Worm (Caenorhabditis elegans) whole organism, mixed stage, embryonic: Measurements from ENCODE around the gene ceh-83.

Experiments used
- M03D4.4 ChIP-seq: sonication (generic microtip); optimal IDR thresholded peaks from 2 replicates; lab custom pipeline; 2017; ENCODE audit warnings: mild to moderate bottlenecking, missing genetic modification characterization, missing compliant biosample characterization
- bed-3 ChIP-seq: fragments of 200-800 bp; sonication (Bioruptor generic); optimal IDR thresholded peaks from 3 replicates; lab custom pipeline; 2018; ENCODE audit warnings: mild to moderate bottlenecking, missing genetic modification characterization, moderate library complexity, missing compliant biosample characterization
- blmp-1 ChIP-seq: fragments of 150-350 bp; optimal IDR thresholded peaks from 2 replicates; lab custom pipeline; 2014; ENCODE audit warnings: missing biosample characterization, missing genetic modification characterization
- ceh-39 ChIP-seq: fragments of 150-350 bp; optimal IDR thresholded peaks from 2 replicates; lab custom pipeline; 2014; ENCODE audit warnings: missing biosample characterization, missing genetic modification characterization
- ceh-43 ChIP-seq: fragments of 200-800 bp; sonication (Bioruptor generic); optimal IDR thresholded peaks from 2 replicates; lab custom pipeline; 2018; ENCODE audit warnings: mild to moderate bottlenecking, missing genetic modification characterization, moderate library complexity, missing compliant biosample characterization
- ceh-83 ChIP-seq: fragments of 200-800 bp; sonication (Bioruptor generic); optimal IDR thresholded peaks from 2 replicates; lab custom pipeline; 2018; ENCODE audit warnings: mild to moderate bottlenecking, missing genetic modification characterization, missing compliant biosample characterization
- ces-1 ChIP-seq: fragments of 150-350 bp; optimal IDR thresholded peaks from 2 replicates; lab custom pipeline; 2014; ENCODE audit warnings: missing biosample characterization, missing genetic modification reagents, missing genetic modification characterization
- cnd-1 ChIP-seq: fragments of 200-800 bp; sonication (Bioruptor generic); optimal IDR thresholded peaks from 2 replicates; lab custom pipeline; 2018; ENCODE audit warnings: mild to moderate bottlenecking, missing genetic modification characterization, missing compliant biosample characterization
- drap-1 ChIP-seq: fragments of 200-800 bp; sonication (Bioruptor generic); optimal IDR thresholded peaks from 3 replicates; lab custom pipeline; 2018; ENCODE audit warnings: mild to moderate bottlenecking, missing genetic modification characterization, missing compliant biosample characterization
- elt-1 ChIP-seq: sonication (generic microtip); optimal IDR thresholded peaks from 2 replicates; lab custom pipeline; 2017; ENCODE audit warnings: missing genetic modification characterization, mild to moderate bottlenecking, missing compliant biosample characterization, antibody characterized with exemption, moderate library complexity, borderline replicate concordance; ENCODE audit not compliant: insufficient read depth
- elt-3 ChIP-seq: fragments of 150-350 bp; optimal IDR thresholded peaks from 2 replicates; lab custom pipeline; 2014; ENCODE audit warnings: missing biosample characterization, missing genetic modification characterization
- hlh-1 ChIP-seq: fragments of 150-350 bp; optimal IDR thresholded peaks from 2 replicates; lab custom pipeline; 2014; ENCODE audit warnings: missing biosample characterization, missing genetic modification reagents, missing genetic modification characterization
- lin-13 ChIP-seq: fragments of 150-350 bp; optimal IDR thresholded peaks from 2 replicates; lab custom pipeline; 2014; ENCODE audit warnings: missing biosample characterization, missing genetic modification characterization
- lin-32 ChIP-seq: fragments of 200-800 bp; sonication (Bioruptor generic); optimal IDR thresholded peaks from 2 replicates; lab custom pipeline; 2018; ENCODE audit warnings: mild to moderate bottlenecking, missing genetic modification characterization, missing compliant biosample characterization
- lsy-2 ChIP-seq: fragments of 150-350 bp; optimal IDR thresholded peaks from 2 replicates; lab custom pipeline; 2014; ENCODE audit warnings: missing biosample characterization, missing genetic modification characterization
- mab-5 ChIP-seq: fragments of 150-350 bp; optimal IDR thresholded peaks from 2 replicates; lab custom pipeline; 2014; ENCODE audit warnings: missing biosample characterization, missing genetic modification characterization
- mls-2 ChIP-seq: sonication (generic microtip); optimal IDR thresholded peaks from 2 replicates; lab custom pipeline; 2016; ENCODE audit warnings: mild to moderate bottlenecking, missing genetic modification characterization, moderate library complexity, missing compliant biosample characterization
- nhr-2 ChIP-seq: fragments of 150-350 bp; optimal IDR thresholded peaks from 2 replicates; lab custom pipeline; 2014; ENCODE audit warnings: missing biosample characterization, missing genetic modification characterization
- nhr-237 ChIP-seq: fragments of 150-350 bp; optimal IDR thresholded peaks from 2 replicates; lab custom pipeline; 2014; ENCODE audit warnings: missing biosample characterization, missing genetic modification characterization
- nhr-28 ChIP-seq: fragments of 150-350 bp; optimal IDR thresholded peaks from 2 replicates; lab custom pipeline; 2014; ENCODE audit warnings: missing biosample characterization, missing genetic modification characterization
- nhr-76 ChIP-seq: sonication (generic microtip); optimal IDR thresholded peaks from 2 replicates; lab custom pipeline; 2017; ENCODE audit warnings: missing biosample characterization, missing genetic modification characterization
- pha-4 ChIP-seq: fragments of 150-350 bp; optimal IDR thresholded peaks from 2 replicates; lab custom pipeline; 2018; ENCODE audit warnings: missing biosample characterization, missing genetic modification reagents, missing genetic modification characterization
- snpc-4 ChIP-seq: fragments of 150-350 bp; optimal IDR thresholded peaks from 2 replicates; lab custom pipeline; 2014; ENCODE audit warnings: missing biosample characterization, missing genetic modification characterization
- sptf-1 ChIP-seq: sonication (generic microtip); optimal IDR thresholded peaks from 2 replicates; lab custom pipeline; 2017; ENCODE audit warnings: mild to moderate bottlenecking, missing genetic modification characterization, moderate library complexity, missing compliant biosample characterization
- tbx-8 ChIP-seq: fragments of 200-800 bp; sonication (Bioruptor generic); optimal IDR thresholded peaks from 2 replicates; lab custom pipeline; 2018; ENCODE audit warnings: mild to moderate bottlenecking, missing genetic modification characterization, moderate library complexity, missing compliant biosample characterization
- unc-120 ChIP-seq: sonication (generic microtip); optimal IDR thresholded peaks from 2 replicates; lab custom pipeline; 2017; ENCODE audit warnings: missing genetic modification characterization, missing compliant biosample characterization; ENCODE audit not compliant: poor library complexity, severe bottlenecking
- unc-39 ChIP-seq: fragments of 150-350 bp; optimal IDR thresholded peaks from 2 replicates; lab custom pipeline; 2014; ENCODE audit warnings: missing biosample characterization, missing genetic modification characterization
- zip-8 ChIP-seq: fragments of 150-350 bp; optimal IDR thresholded peaks from 2 replicates; lab custom pipeline; 2014; ENCODE audit warnings: missing biosample characterization, missing genetic modification characterization
- ztf-11 ChIP-seq: fragments of 150-350 bp; optimal IDR thresholded peaks from 2 replicates; lab custom pipeline; 2014; ENCODE audit warnings: missing biosample characterization, missing genetic modification characterization

ceh-83 gene

DNA sequence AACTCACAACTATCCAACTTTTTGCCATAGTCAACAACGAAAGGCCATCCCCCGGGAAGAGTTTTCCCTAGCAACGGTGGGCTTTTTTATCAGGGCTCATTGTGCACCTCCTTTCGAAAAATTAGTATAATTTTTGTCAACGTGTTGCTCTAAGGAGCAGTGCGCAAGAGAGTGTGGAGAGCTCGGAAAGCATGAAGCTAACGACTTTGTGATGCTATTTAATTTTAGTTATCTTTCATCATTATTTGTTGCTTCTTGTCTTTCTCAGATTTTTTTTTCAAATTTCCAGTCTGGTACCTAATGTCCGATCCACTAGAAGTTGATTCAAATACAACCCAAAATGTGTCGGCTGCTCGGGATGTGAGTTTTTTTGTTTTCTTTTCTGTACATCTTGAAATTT lies 6.2 kb downstream of the ceh-83 start, which contains the start of gene ceh-81:
Gene ceh-81 (plus strand): TSS at position 301 of the 400 bp plus-strand sequence.
- TF ChIP-seq zip-8 (tag; lab: Kevin White, UChicago), result no peak
- no peak for TF ChIP-seq snpc-4 (tag; lab: Kevin White, UChicago)
- TF ChIP-seq pha-4 (tag; lab: Kevin White, UChicago), result no peak
- TF ChIP-seq ceh-39, result no peak
- TF ChIP-seq ztf-11 (tag; lab: Kevin White, UChicago), result no peak
- TF ChIP-seq nhr-2 (tag; lab: Kevin White, UChicago), result no peak
- no peak for TF ChIP-seq unc-120 (tag; lab: Kevin White, UChicago)

DNA sequence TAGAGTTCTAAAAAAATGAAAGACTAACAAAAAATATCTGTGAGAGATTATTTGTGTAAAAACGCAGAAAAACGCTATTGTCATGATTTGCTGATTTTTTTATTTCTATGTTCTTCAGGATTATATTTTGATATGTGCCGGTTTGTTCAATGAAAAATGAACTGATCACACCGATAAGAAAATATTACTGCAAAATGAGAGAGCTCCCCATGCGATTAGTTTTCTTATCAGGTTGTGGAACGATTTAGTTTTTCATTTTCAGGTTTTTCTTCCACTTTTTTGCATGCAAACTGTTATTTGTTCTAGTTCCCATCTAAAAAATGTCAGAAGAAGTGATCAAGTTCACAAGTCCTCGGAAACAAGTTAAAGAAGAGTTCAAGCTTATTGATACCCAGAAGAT lies 8.1 kb downstream of the ceh-83 start, which contains the start of gene btb-9:
Gene btb-9 (plus strand): TSS at position 254 of the 400 bp plus-strand sequence.
- TF ChIP-seq ces-1 (GFP tag; lab: Kevin White, UChicago), result no peak
- TF ChIP-seq snpc-4 (tag; lab: Kevin White, UChicago), result no peak
- no peak for TF ChIP-seq pha-4 (tag; lab: Kevin White, UChicago)
- no peak for TF ChIP-seq lin-13 (tag; lab: Kevin White, UChicago)
- TF ChIP-seq elt-1, result no peak
- no peak for TF ChIP-seq ceh-43 (GFP tag; lab: Kevin White, UChicago)
- TF ChIP-seq bed-3 (GFP tag; lab: Kevin White, UChicago), result no peak
- no peak for TF ChIP-seq nhr-2 (tag; lab: Kevin White, UChicago)
- TF ChIP-seq ceh-83 (GFP tag; lab: Kevin White, UChicago), result no peak
- TF ChIP-seq unc-39, result no peak
- TF ChIP-seq mab-5 (tag; lab: Kevin White, UChicago), result no peak
- TF ChIP-seq blmp-1 (tag; lab: Kevin White, UChicago), result no peak
- TF ChIP-seq ceh-39, result no peak
- TF ChIP-seq cnd-1 (tag; lab: Kevin White, UChicago), result no peak
- TF ChIP-seq drap-1, result no peak
- TF ChIP-seq nhr-237 (tag; lab: Kevin White, UChicago), result no peak
- TF ChIP-seq, all 35 proteins: peak for 0

DNA sequence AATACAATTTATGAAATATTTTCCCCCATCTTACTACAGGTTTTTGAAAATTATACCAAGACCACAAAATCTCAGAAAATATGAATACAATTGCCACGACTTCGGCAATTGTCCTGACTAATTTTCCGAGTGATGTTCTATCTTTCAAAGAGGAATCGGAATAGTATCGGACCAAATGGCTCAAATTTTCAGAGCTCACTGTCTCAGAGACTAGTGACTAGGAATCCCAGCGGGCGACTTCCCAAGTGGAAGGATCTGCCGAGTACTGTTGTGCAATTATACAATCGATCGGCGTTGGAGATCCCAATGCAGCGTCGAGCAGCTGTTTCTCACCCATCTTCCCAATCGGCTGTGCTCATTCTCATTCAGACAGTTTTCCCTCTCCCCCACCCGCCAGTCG lies 10.6 kb downstream of the ceh-83 start, which contains the start of gene F45C12.17:
Gene F45C12.17 (plus strand): TSS at position 377 of the 400 bp plus-strand sequence.
- peak; percentile 12 for TF ChIP-seq ceh-39
- TF ChIP-seq sptf-1, result no peak

DNA sequence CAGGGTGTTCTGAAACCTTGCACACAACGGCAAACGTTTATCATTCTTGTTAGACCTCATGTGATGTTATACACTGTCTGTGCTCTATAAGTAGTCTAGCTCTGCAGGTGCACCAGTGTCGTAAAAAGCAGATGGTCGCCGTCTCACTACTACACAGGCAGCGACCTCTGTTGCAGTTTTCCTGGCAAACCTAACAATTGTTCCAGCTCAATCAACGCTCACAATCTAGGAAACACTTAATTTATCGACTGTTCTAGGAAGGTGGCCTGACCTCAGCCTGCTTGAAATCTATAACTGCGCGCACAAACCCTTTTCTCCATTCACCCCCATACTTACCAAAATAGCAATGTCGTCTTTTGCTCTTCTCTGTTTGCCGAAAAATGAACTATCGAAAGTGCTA lies 12.0 kb downstream of the ceh-83 start, which contains the start of gene fbxb-11:
Gene fbxb-11 (plus strand): TSS at position 301 of the 400 bp plus-strand sequence.
- TF ChIP-seq hlh-1 (tag; lab: Kevin White, UChicago) (no peak), nhr-28 (tag; lab: Kevin White, UChicago) (no peak), nhr-2 (tag; lab: Kevin White, UChicago) (no peak), sptf-1 (no peak), bed-3 (GFP tag; lab: Kevin White, UChicago) (no peak), mls-2 (no peak), ceh-83 (GFP tag; lab: Kevin White, UChicago) (no peak), lin-32 (GFP tag; lab: Kevin White, UChicago) (no peak), ztf-11 (tag; lab: Kevin White, UChicago) (no peak), lsy-2 (no peak), blmp-1 (tag; lab: Kevin White, UChicago) (no peak), zip-8 (tag; lab: Kevin White, UChicago) (no peak), snpc-4 (tag; lab: Kevin White, UChicago) (no peak), lin-13 (tag; lab: Kevin White, UChicago) (no peak), ceh-43 (GFP tag; lab: Kevin White, UChicago) (no peak), pha-4 (tag; lab: Kevin White, UChicago) (no peak), nhr-76 (tag; lab: Kevin White, UChicago) (no peak), elt-1 (no peak), tbx-8 (no peak)

DNA sequence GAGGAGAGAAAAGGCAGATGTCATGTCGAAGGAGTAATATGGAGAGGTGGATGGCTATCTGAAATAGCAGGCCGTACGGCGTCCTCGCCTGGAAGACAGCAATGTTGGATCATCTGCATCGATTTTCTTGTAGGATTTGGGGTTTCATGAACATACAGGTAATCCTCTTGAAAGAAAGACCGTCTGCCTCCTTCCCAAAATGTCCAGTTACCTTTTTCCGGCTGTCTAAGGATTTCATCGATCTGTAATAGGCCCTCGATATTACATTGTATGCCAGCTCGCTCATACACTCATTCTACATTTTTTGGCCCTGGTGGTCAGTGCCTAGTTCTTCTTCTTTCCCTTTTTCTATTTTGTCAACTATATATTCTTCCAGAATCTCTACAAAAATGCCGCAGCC lies 13.9 kb downstream of the ceh-83 start, which contains the start of the genes fbxb-5 and btb-8:
Gene fbxb-5 (minus strand): TSS at position 101 of the 400 bp plus-strand sequence.
Gene btb-8 (plus strand): TSS at position 377 of the 400 bp plus-strand sequence.
- no peak for TF ChIP-seq drap-1
- no peak for TF ChIP-seq nhr-237 (tag; lab: Kevin White, UChicago)
- no peak for TF ChIP-seq lin-13 (tag; lab: Kevin White, UChicago)
- TF ChIP-seq mls-2, result no peak
- TF ChIP-seq elt-3, result no peak
- TF ChIP-seq M03D4.4, result no peak
- no peak for TF ChIP-seq blmp-1 (tag; lab: Kevin White, UChicago)
- TF ChIP-seq, all 35 proteins: peak for 0
